Worm (Caenorhabditis elegans) whole organism, mixed stage, embryonic: ENCODE measurements around the gene ZC266.1.

ENCODE experiments used
- M03D4.4 ChIP-seq: sonication (generic microtip); optimal IDR thresholded peaks from 2 replicates; lab custom pipeline; 2017; ENCODE audit warnings: mild to moderate bottlenecking, missing genetic modification characterization, missing compliant biosample characterization
- bed-3 ChIP-seq: fragments of 200-800 bp; sonication (Bioruptor generic); optimal IDR thresholded peaks from 3 replicates; lab custom pipeline; 2018; ENCODE audit warnings: mild to moderate bottlenecking, missing genetic modification characterization, moderate library complexity, missing compliant biosample characterization
- blmp-1 ChIP-seq: fragments of 150-350 bp; optimal IDR thresholded peaks from 2 replicates; lab custom pipeline; 2014; ENCODE audit warnings: missing biosample characterization, missing genetic modification characterization
- ceh-39 ChIP-seq: fragments of 150-350 bp; optimal IDR thresholded peaks from 2 replicates; lab custom pipeline; 2014; ENCODE audit warnings: missing biosample characterization, missing genetic modification characterization
- ceh-43 ChIP-seq: fragments of 200-800 bp; sonication (Bioruptor generic); optimal IDR thresholded peaks from 2 replicates; lab custom pipeline; 2018; ENCODE audit warnings: mild to moderate bottlenecking, missing genetic modification characterization, moderate library complexity, missing compliant biosample characterization
- ceh-83 ChIP-seq: fragments of 200-800 bp; sonication (Bioruptor generic); optimal IDR thresholded peaks from 2 replicates; lab custom pipeline; 2018; ENCODE audit warnings: mild to moderate bottlenecking, missing genetic modification characterization, missing compliant biosample characterization
- ces-1 ChIP-seq: fragments of 150-350 bp; optimal IDR thresholded peaks from 2 replicates; lab custom pipeline; 2014; ENCODE audit warnings: missing biosample characterization, missing genetic modification reagents, missing genetic modification characterization
- cnd-1 ChIP-seq: fragments of 200-800 bp; sonication (Bioruptor generic); optimal IDR thresholded peaks from 2 replicates; lab custom pipeline; 2018; ENCODE audit warnings: mild to moderate bottlenecking, missing genetic modification characterization, missing compliant biosample characterization
- drap-1 ChIP-seq: fragments of 200-800 bp; sonication (Bioruptor generic); optimal IDR thresholded peaks from 3 replicates; lab custom pipeline; 2018; ENCODE audit warnings: mild to moderate bottlenecking, missing genetic modification characterization, missing compliant biosample characterization
- elt-1 ChIP-seq: sonication (generic microtip); optimal IDR thresholded peaks from 2 replicates; lab custom pipeline; 2017; ENCODE audit warnings: missing genetic modification characterization, mild to moderate bottlenecking, missing compliant biosample characterization, antibody characterized with exemption, moderate library complexity, borderline replicate concordance; ENCODE audit not compliant: insufficient read depth
- elt-3 ChIP-seq: fragments of 150-350 bp; optimal IDR thresholded peaks from 2 replicates; lab custom pipeline; 2014; ENCODE audit warnings: missing biosample characterization, missing genetic modification characterization
- flh-1 ChIP-seq: fragments of 200-800 bp; sonication (Bioruptor generic); optimal IDR thresholded peaks from 2 replicates; lab custom pipeline; 2018; ENCODE audit warnings: mild to moderate bottlenecking, missing genetic modification characterization, moderate library complexity, missing compliant biosample characterization
- ham-2 ChIP-seq: fragments of 200-800 bp; sonication (Bioruptor generic); optimal IDR thresholded peaks from 2 replicates; lab custom pipeline; 2018; ENCODE audit warnings: mild to moderate bottlenecking, missing genetic modification characterization, missing compliant biosample characterization
- hlh-1 ChIP-seq: fragments of 150-350 bp; optimal IDR thresholded peaks from 2 replicates; lab custom pipeline; 2014; ENCODE audit warnings: missing biosample characterization, missing genetic modification reagents, missing genetic modification characterization
- lin-13 ChIP-seq: fragments of 150-350 bp; optimal IDR thresholded peaks from 2 replicates; lab custom pipeline; 2014; ENCODE audit warnings: missing biosample characterization, missing genetic modification characterization
- lin-32 ChIP-seq: fragments of 200-800 bp; sonication (Bioruptor generic); optimal IDR thresholded peaks from 2 replicates; lab custom pipeline; 2018; ENCODE audit warnings: mild to moderate bottlenecking, missing genetic modification characterization, missing compliant biosample characterization
- mab-5 ChIP-seq: fragments of 150-350 bp; optimal IDR thresholded peaks from 2 replicates; lab custom pipeline; 2014; ENCODE audit warnings: missing biosample characterization, missing genetic modification characterization
- mep-1 ChIP-seq: fragments of 150-350 bp; optimal IDR thresholded peaks from 2 replicates; lab custom pipeline; 2017; ENCODE audit warnings: missing biosample characterization, missing genetic modification reagents, missing genetic modification characterization, inconsistent platforms
- mls-2 ChIP-seq: sonication (generic microtip); optimal IDR thresholded peaks from 2 replicates; lab custom pipeline; 2016; ENCODE audit warnings: mild to moderate bottlenecking, missing genetic modification characterization, moderate library complexity, missing compliant biosample characterization
- nhr-12 ChIP-seq: fragments of 150-350 bp; optimal IDR thresholded peaks from 2 replicates; lab custom pipeline; 2014; ENCODE audit warnings: missing biosample characterization, missing genetic modification characterization
- nhr-237 ChIP-seq: fragments of 150-350 bp; optimal IDR thresholded peaks from 2 replicates; lab custom pipeline; 2014; ENCODE audit warnings: missing biosample characterization, missing genetic modification characterization
- nhr-28 ChIP-seq: fragments of 150-350 bp; optimal IDR thresholded peaks from 2 replicates; lab custom pipeline; 2014; ENCODE audit warnings: missing biosample characterization, missing genetic modification characterization
- nhr-76 ChIP-seq: sonication (generic microtip); optimal IDR thresholded peaks from 2 replicates; lab custom pipeline; 2017; ENCODE audit warnings: missing biosample characterization, missing genetic modification characterization
- pha-4 ChIP-seq: fragments of 150-350 bp; optimal IDR thresholded peaks from 2 replicates; lab custom pipeline; 2018; ENCODE audit warnings: missing biosample characterization, missing genetic modification reagents, missing genetic modification characterization
- sem-2 ChIP-seq: fragments of 200-800 bp; sonication (Bioruptor generic); optimal IDR thresholded peaks from 2 replicates; lab custom pipeline; 2018; ENCODE audit warnings: mild to moderate bottlenecking, missing genetic modification characterization, missing compliant biosample characterization
- snpc-4 ChIP-seq: fragments of 150-350 bp; optimal IDR thresholded peaks from 2 replicates; lab custom pipeline; 2014; ENCODE audit warnings: missing biosample characterization, missing genetic modification characterization
- sptf-1 ChIP-seq: sonication (generic microtip); optimal IDR thresholded peaks from 2 replicates; lab custom pipeline; 2017; ENCODE audit warnings: mild to moderate bottlenecking, missing genetic modification characterization, moderate library complexity, missing compliant biosample characterization
- tbx-8 ChIP-seq: fragments of 200-800 bp; sonication (Bioruptor generic); optimal IDR thresholded peaks from 2 replicates; lab custom pipeline; 2018; ENCODE audit warnings: mild to moderate bottlenecking, missing genetic modification characterization, moderate library complexity, missing compliant biosample characterization
- unc-39 ChIP-seq: fragments of 150-350 bp; optimal IDR thresholded peaks from 2 replicates; lab custom pipeline; 2014; ENCODE audit warnings: missing biosample characterization, missing genetic modification characterization
- unc-62 ChIP-seq: fragments of 150-350 bp; optimal IDR thresholded peaks from 2 replicates; lab custom pipeline; 2014; ENCODE audit warnings: missing biosample characterization, missing genetic modification reagents, missing genetic modification characterization
- zip-8 ChIP-seq: fragments of 150-350 bp; optimal IDR thresholded peaks from 2 replicates; lab custom pipeline; 2014; ENCODE audit warnings: missing biosample characterization, missing genetic modification characterization
- ztf-11 ChIP-seq: fragments of 150-350 bp; optimal IDR thresholded peaks from 2 replicates; lab custom pipeline; 2014; ENCODE audit warnings: missing biosample characterization, missing genetic modification characterization

ZC266.1 gene

DNA sequence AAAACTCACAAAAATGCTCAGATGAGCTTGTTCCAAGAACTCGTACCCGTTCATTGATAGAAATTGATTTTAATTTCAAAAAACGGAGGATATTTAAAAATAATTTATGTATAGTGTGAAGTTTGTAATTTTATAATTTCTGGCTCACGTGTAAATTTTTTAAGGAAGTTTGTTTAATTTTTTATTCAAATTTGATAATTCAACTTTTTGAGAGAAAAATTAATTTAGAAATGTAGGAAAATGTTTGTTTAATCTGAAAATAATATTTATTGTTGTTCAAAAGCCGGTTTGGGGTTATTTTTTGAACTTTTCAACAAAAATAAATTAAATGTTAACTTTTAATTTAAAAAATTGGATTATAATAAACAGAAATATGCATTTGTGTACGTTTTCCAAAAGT is 24.0 kb downstream of the ZC266.1 start, which contains the start of gene K03B4.6:
TSS of gene K03B4.6 (minus strand) at position 101 of the 400 bp plus-strand sequence.
- TF ChIP-seq ceh-39 (tag; lab: Kevin White, UChicago) (no peak), pha-4 (tag; lab: Kevin White, UChicago) (no peak), mep-1 (no peak), sem-2 (GFP tag; lab: Kevin White, UChicago) (no peak), elt-3 (no peak), sptf-1 (tag; lab: Kevin White, UChicago) (no peak), ztf-11 (no peak), unc-39 (tag; lab: Kevin White, UChicago) (no peak), zip-8 (tag; lab: Kevin White, UChicago) (no peak), nhr-237 (tag; lab: Kevin White, UChicago) (no peak)

DNA sequence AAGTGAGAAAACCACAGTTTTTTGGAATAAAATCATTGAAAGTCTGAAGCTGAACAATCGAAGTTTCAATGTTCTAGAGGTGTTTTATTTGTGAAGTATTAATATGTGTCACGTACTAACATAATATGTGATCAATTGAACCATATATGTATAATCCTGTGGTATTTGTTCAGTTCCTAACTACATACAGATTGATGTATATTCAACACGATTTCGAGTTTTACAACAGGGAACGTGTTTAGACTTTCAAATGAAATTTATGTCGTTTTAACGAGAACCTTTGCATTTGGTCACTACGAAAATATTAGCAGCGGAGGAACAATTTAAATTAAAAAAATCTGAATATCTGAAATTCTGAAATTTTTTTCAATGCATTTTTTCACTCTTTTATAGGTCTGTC is 25.6 kb downstream of the ZC266.1 start, which contains the start of gene K03B4.8:
TSS of gene K03B4.8 (minus strand) at position 101 of the 400 bp plus-strand sequence.
- TF ChIP-seq flh-1 (GFP tag; lab: Kevin White, UChicago), result no peak
- no peak for TF ChIP-seq lin-13 (tag; lab: Kevin White, UChicago)
- TF ChIP-seq ham-2, result no peak
- TF ChIP-seq snpc-4 (tag; lab: Kevin White, UChicago), result no peak
- no peak for TF ChIP-seq drap-1 (GFP tag; lab: Kevin White, UChicago)
- no peak for TF ChIP-seq ztf-11
- TF ChIP-seq nhr-76 (tag; lab: Kevin White, UChicago), result no peak
- no peak for TF ChIP-seq ces-1 (GFP tag; lab: Kevin White, UChicago)
- TF ChIP-seq sptf-1 (tag; lab: Kevin White, UChicago), result no peak
- no peak for TF ChIP-seq mab-5 (tag; lab: Kevin White, UChicago)

DNA sequence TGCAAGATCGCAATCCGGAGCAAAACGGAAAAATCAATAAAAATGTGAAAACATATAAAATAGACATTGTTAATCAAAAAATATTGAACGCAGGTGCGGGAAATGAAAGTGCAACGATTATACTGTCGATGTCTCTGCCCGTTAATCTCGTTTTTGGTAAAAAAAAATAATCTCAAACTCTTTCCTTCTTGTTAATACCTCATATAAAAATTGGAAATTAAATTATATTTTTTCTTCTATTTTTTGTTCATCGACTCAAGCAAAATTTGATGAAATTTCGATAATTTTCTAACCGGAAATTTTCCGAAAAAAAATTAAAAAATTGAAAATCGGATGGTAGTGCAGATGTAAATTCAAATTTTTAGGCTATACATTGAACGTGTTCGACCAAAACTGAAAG is 27.6 kb downstream of the ZC266.1 start, which contains the start of gene K03B4.9:
TSS of gene K03B4.9 (minus strand) at position 101 of the 400 bp plus-strand sequence.
- no peak for TF ChIP-seq ham-2
- no peak for TF ChIP-seq ztf-11
- TF ChIP-seq blmp-1 (tag; lab: Kevin White, UChicago), result no peak
- TF ChIP-seq nhr-12 (tag; lab: Kevin White, UChicago), result no peak
- no peak for TF ChIP-seq hlh-1 (tag; lab: Kevin White, UChicago)
- TF ChIP-seq lin-32 (GFP tag; lab: Kevin White, UChicago), result no peak
- no peak for TF ChIP-seq ceh-83 (GFP tag; lab: Kevin White, UChicago)
- TF ChIP-seq drap-1 (GFP tag; lab: Kevin White, UChicago), result no peak
- TF ChIP-seq unc-62 (GFP tag; lab: Kevin White, UChicago), result no peak
- no peak for TF ChIP-seq flh-1 (GFP tag; lab: Kevin White, UChicago)
- TF ChIP-seq bed-3 (GFP tag; lab: Kevin White, UChicago), result no peak
- no peak for TF ChIP-seq M03D4.4 (tag; lab: Kevin White, UChicago)
- TF ChIP-seq ceh-43 (GFP tag; lab: Kevin White, UChicago), result no peak
- TF ChIP-seq sem-2 (GFP tag; lab: Kevin White, UChicago), result no peak
- no peak for TF ChIP-seq elt-1 (tag; lab: Kevin White, UChicago)
- TF ChIP-seq zip-8 (tag; lab: Kevin White, UChicago), result no peak
- TF ChIP-seq unc-39 (tag; lab: Kevin White, UChicago), result no peak
- no peak for TF ChIP-seq ces-1 (GFP tag; lab: Kevin White, UChicago)
- no peak for TF ChIP-seq snpc-4 (tag; lab: Kevin White, UChicago)
- TF ChIP-seq nhr-28 (tag; lab: Kevin White, UChicago), result no peak

DNA sequence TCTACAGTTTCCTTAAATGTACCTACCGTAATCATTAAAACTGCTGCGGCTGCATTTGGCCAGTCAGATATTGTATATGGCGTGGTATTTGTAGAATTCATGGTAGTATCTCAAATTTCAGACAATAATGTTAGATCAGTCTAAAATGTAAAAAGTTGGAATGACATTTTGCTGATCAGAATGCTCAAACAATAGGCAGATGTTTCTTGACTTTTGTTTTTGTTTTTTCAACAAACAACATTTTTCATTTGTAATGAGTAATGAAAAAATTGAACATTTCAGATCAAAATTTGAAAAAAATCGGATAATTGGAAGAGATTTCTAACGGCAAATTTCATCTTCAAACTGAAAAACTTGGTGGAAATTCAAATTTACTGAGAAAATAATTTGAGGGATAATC is 31.5 kb downstream of the ZC266.1 start, which contains the start of gene srx-77:
TSS of gene srx-77 (minus strand) at position 101 of the 400 bp plus-strand sequence.
- TF ChIP-seq snpc-4 (tag; lab: Kevin White, UChicago) (no peak), drap-1 (GFP tag; lab: Kevin White, UChicago) (no peak), mab-5 (tag; lab: Kevin White, UChicago) (no peak), ceh-83 (GFP tag; lab: Kevin White, UChicago) (no peak), tbx-8 (GFP tag; lab: Kevin White, UChicago) (no peak), M03D4.4 (tag; lab: Kevin White, UChicago) (no peak), nhr-237 (tag; lab: Kevin White, UChicago) (no peak), sem-2 (GFP tag; lab: Kevin White, UChicago) (no peak), cnd-1 (tag; lab: Kevin White, UChicago) (no peak), zip-8 (tag; lab: Kevin White, UChicago) (no peak), hlh-1 (tag; lab: Kevin White, UChicago) (no peak), ces-1 (GFP tag; lab: Kevin White, UChicago) (no peak), lin-32 (GFP tag; lab: Kevin White, UChicago) (no peak), nhr-28 (tag; lab: Kevin White, UChicago) (no peak), ceh-43 (GFP tag; lab: Kevin White, UChicago) (no peak), mls-2 (tag; lab: Kevin White, UChicago) (no peak), mep-1 (no peak), ztf-11 (no peak)
